Worm (Caenorhabditis elegans) whole organism, midembryonic: ENCODE results near the gene abi-1.

Experiments
- flt-1 ChIP-seq: fragments of 200-800 bp; sonication (Bioruptor generic); IDR thresholded peaks from 2 replicates; pipeline ENCODE4 v1.3.6; 2022; ENCODE audit warnings: missing genetic modification characterization, missing compliant biosample characterization
- klf-2 ChIP-seq: fragments of 200-800 bp; sonication (Bioruptor generic); conservative IDR thresholded peaks from 2 replicates; pipeline ENCODE4 v1.3.6; 2022; ENCODE audit warnings: missing genetic modification reagents, missing genetic modification characterization, missing compliant biosample characterization
- med-1 ChIP-seq: sonication (generic microtip); optimal IDR thresholded peaks from 2 replicates; lab custom pipeline; 2017; ENCODE audit warnings: missing genetic modification characterization, mild to moderate bottlenecking, missing compliant biosample characterization, antibody characterized with exemption, missing genetic modification reagents; ENCODE audit not compliant: insufficient read depth

DNA sequence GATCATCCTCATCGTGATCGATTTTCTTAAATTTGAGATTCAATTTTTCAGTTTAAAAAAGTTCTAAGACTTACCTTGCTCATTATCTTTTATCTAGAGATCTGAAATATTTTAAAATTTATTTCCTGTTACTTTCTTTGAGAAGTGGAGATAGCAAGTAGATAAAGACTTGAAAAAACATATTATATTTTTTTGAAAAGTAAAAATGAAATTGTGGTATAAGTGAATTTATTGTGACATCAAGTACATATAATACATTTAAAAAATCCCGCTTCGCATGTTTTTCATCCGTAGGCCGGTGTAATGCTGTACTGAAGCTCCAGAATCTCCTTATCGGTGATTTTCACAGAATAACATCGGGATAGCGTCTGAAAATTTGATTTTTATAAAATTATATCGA, 4.7 kb upstream of the abi-1 start, which contains the start of gene B0336.7:
- no peak for TF ChIP-seq med-1 (GFP tag; lab: Kevin White, UChicago)
- TF ChIP-seq klf-2 (GFP tag; lab: Robert Waterston, UW) = no peak
- TF ChIP-seq flt-1 = no peak
